Worm (Caenorhabditis elegans): Measurements from ENCODE around the gene cyp-34A9.

DNA sequence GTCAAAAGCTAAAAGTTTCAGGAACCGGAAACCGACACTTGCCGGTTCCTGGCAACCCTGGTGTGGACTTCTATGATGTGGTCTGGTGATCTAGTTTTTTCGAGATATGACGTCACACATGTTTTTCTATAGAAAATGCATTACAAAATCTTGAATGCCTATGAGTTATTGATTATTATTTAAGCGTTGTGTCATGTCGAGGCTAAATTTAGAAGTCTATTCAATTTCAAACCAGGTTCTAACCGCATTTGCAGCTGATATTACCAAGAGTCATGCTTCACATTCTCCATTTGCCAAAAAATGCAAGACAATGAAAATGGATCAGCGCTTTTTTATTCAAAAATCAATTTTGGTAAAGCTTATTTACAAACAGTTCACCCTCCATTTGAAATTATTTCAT is 48.8 kb upstream of the cyp-34A9 start, which contains the start of gene K09D9.3:
- TF ChIP-seq hlh-30 (tag; optimal IDR thresholded peaks at IDR 0.05; ENCODE audit: insufficient read depth), result no peak
- no peak for TF ChIP-seq syd-9 (tag; optimal IDR thresholded peaks at IDR 0.05)
- TF ChIP-seq dmd-4 (tag; optimal IDR thresholded peaks at IDR 0.05; ENCODE audit: borderline replicate concordance), result no peak
- TF ChIP-seq pha-4 (tag; optimal IDR thresholded peaks at IDR 0.05), result no peak
- no peak for TF ChIP-seq ceh-30 (tag; optimal IDR thresholded peaks at IDR 0.05)
- no peak for TF ChIP-seq fkh-10 (GFP tag; optimal IDR thresholded peaks at IDR 0.05)
- TF ChIP-seq ama-1 (optimal IDR thresholded peaks at IDR 0.05), result no peak
